Worm (Caenorhabditis elegans) whole organism, mixed stage, embryonic: ENCODE measurements around the gene pch-2.

Experiments used
- M03D4.4 ChIP-seq: sonication (generic microtip); optimal IDR thresholded peaks from 2 replicates; lab custom pipeline; 2017; ENCODE audit warnings: mild to moderate bottlenecking, missing genetic modification characterization, missing compliant biosample characterization
- bed-3 ChIP-seq: fragments of 200-800 bp; sonication (Bioruptor generic); optimal IDR thresholded peaks from 3 replicates; lab custom pipeline; 2018; ENCODE audit warnings: mild to moderate bottlenecking, missing genetic modification characterization, moderate library complexity, missing compliant biosample characterization
- blmp-1 ChIP-seq: fragments of 150-350 bp; optimal IDR thresholded peaks from 2 replicates; lab custom pipeline; 2014; ENCODE audit warnings: missing biosample characterization, missing genetic modification characterization
- ceh-39 ChIP-seq: fragments of 150-350 bp; optimal IDR thresholded peaks from 2 replicates; lab custom pipeline; 2014; ENCODE audit warnings: missing biosample characterization, missing genetic modification characterization
- ceh-43 ChIP-seq: fragments of 200-800 bp; sonication (Bioruptor generic); optimal IDR thresholded peaks from 2 replicates; lab custom pipeline; 2018; ENCODE audit warnings: mild to moderate bottlenecking, missing genetic modification characterization, moderate library complexity, missing compliant biosample characterization
- ceh-83 ChIP-seq: fragments of 200-800 bp; sonication (Bioruptor generic); optimal IDR thresholded peaks from 2 replicates; lab custom pipeline; 2018; ENCODE audit warnings: mild to moderate bottlenecking, missing genetic modification characterization, missing compliant biosample characterization
- ces-1 ChIP-seq: fragments of 150-350 bp; optimal IDR thresholded peaks from 2 replicates; lab custom pipeline; 2014; ENCODE audit warnings: missing biosample characterization, missing genetic modification reagents, missing genetic modification characterization
- cnd-1 ChIP-seq: fragments of 200-800 bp; sonication (Bioruptor generic); optimal IDR thresholded peaks from 2 replicates; lab custom pipeline; 2018; ENCODE audit warnings: mild to moderate bottlenecking, missing genetic modification characterization, missing compliant biosample characterization
- drap-1 ChIP-seq: fragments of 200-800 bp; sonication (Bioruptor generic); optimal IDR thresholded peaks from 3 replicates; lab custom pipeline; 2018; ENCODE audit warnings: mild to moderate bottlenecking, missing genetic modification characterization, missing compliant biosample characterization
- elt-1 ChIP-seq: sonication (generic microtip); optimal IDR thresholded peaks from 2 replicates; lab custom pipeline; 2017; ENCODE audit warnings: missing genetic modification characterization, mild to moderate bottlenecking, missing compliant biosample characterization, antibody characterized with exemption, moderate library complexity, borderline replicate concordance; ENCODE audit not compliant: insufficient read depth
- elt-3 ChIP-seq: fragments of 150-350 bp; optimal IDR thresholded peaks from 2 replicates; lab custom pipeline; 2014; ENCODE audit warnings: missing biosample characterization, missing genetic modification characterization
- flh-1 ChIP-seq: fragments of 200-800 bp; sonication (Bioruptor generic); optimal IDR thresholded peaks from 2 replicates; lab custom pipeline; 2018; ENCODE audit warnings: mild to moderate bottlenecking, missing genetic modification characterization, moderate library complexity, missing compliant biosample characterization
- ham-2 ChIP-seq: fragments of 200-800 bp; sonication (Bioruptor generic); optimal IDR thresholded peaks from 2 replicates; lab custom pipeline; 2018; ENCODE audit warnings: mild to moderate bottlenecking, missing genetic modification characterization, missing compliant biosample characterization
- hlh-1 ChIP-seq: fragments of 150-350 bp; optimal IDR thresholded peaks from 2 replicates; lab custom pipeline; 2014; ENCODE audit warnings: missing biosample characterization, missing genetic modification reagents, missing genetic modification characterization
- lin-13 ChIP-seq: fragments of 150-350 bp; optimal IDR thresholded peaks from 2 replicates; lab custom pipeline; 2014; ENCODE audit warnings: missing biosample characterization, missing genetic modification characterization
- lin-32 ChIP-seq: fragments of 200-800 bp; sonication (Bioruptor generic); optimal IDR thresholded peaks from 2 replicates; lab custom pipeline; 2018; ENCODE audit warnings: mild to moderate bottlenecking, missing genetic modification characterization, missing compliant biosample characterization
- lsy-2 ChIP-seq: fragments of 150-350 bp; optimal IDR thresholded peaks from 2 replicates; lab custom pipeline; 2014; ENCODE audit warnings: missing biosample characterization, missing genetic modification characterization
- mep-1 ChIP-seq: fragments of 150-350 bp; optimal IDR thresholded peaks from 2 replicates; lab custom pipeline; 2017; ENCODE audit warnings: missing biosample characterization, missing genetic modification reagents, missing genetic modification characterization, inconsistent platforms
- mls-2 ChIP-seq: sonication (generic microtip); optimal IDR thresholded peaks from 2 replicates; lab custom pipeline; 2016; ENCODE audit warnings: mild to moderate bottlenecking, missing genetic modification characterization, moderate library complexity, missing compliant biosample characterization
- nhr-12 ChIP-seq: fragments of 150-350 bp; optimal IDR thresholded peaks from 2 replicates; lab custom pipeline; 2014; ENCODE audit warnings: missing biosample characterization, missing genetic modification characterization
- nhr-2 ChIP-seq: fragments of 150-350 bp; optimal IDR thresholded peaks from 2 replicates; lab custom pipeline; 2014; ENCODE audit warnings: missing biosample characterization, missing genetic modification characterization
- nhr-237 ChIP-seq: fragments of 150-350 bp; optimal IDR thresholded peaks from 2 replicates; lab custom pipeline; 2014; ENCODE audit warnings: missing biosample characterization, missing genetic modification characterization
- nhr-28 ChIP-seq: fragments of 150-350 bp; optimal IDR thresholded peaks from 2 replicates; lab custom pipeline; 2014; ENCODE audit warnings: missing biosample characterization, missing genetic modification characterization
- nhr-76 ChIP-seq: sonication (generic microtip); optimal IDR thresholded peaks from 2 replicates; lab custom pipeline; 2017; ENCODE audit warnings: missing biosample characterization, missing genetic modification characterization
- snpc-4 ChIP-seq: fragments of 150-350 bp; optimal IDR thresholded peaks from 2 replicates; lab custom pipeline; 2014; ENCODE audit warnings: missing biosample characterization, missing genetic modification characterization
- sptf-1 ChIP-seq: sonication (generic microtip); optimal IDR thresholded peaks from 2 replicates; lab custom pipeline; 2017; ENCODE audit warnings: mild to moderate bottlenecking, missing genetic modification characterization, moderate library complexity, missing compliant biosample characterization
- tbx-8 ChIP-seq: fragments of 200-800 bp; sonication (Bioruptor generic); optimal IDR thresholded peaks from 2 replicates; lab custom pipeline; 2018; ENCODE audit warnings: mild to moderate bottlenecking, missing genetic modification characterization, moderate library complexity, missing compliant biosample characterization
- unc-120 ChIP-seq: sonication (generic microtip); optimal IDR thresholded peaks from 2 replicates; lab custom pipeline; 2017; ENCODE audit warnings: missing genetic modification characterization, missing compliant biosample characterization; ENCODE audit not compliant: poor library complexity, severe bottlenecking
- unc-39 ChIP-seq: fragments of 150-350 bp; optimal IDR thresholded peaks from 2 replicates; lab custom pipeline; 2014; ENCODE audit warnings: missing biosample characterization, missing genetic modification characterization
- unc-62 ChIP-seq: fragments of 150-350 bp; optimal IDR thresholded peaks from 2 replicates; lab custom pipeline; 2014; ENCODE audit warnings: missing biosample characterization, missing genetic modification reagents, missing genetic modification characterization

The pch-2 gene

ce11 chrII:8143278-8143931 lies 14.7 kb upstream of the pch-2 start, which contains the start of the genes ints-11 and rpl-10:
TSS of gene ints-11 (minus strand) at chrII:8143478.
TSS of gene rpl-10 (plus strand) at chrII:8143881.
- TF ChIP-seq hlh-1 (tag; lab: Kevin White, UChicago) (peak; percentile 40), lsy-2 (tag; lab: Kevin White, UChicago) (peak; percentile 94), nhr-2 (tag; lab: Kevin White, UChicago) (no peak), nhr-237 (tag; lab: Kevin White, UChicago) (peak; percentile 57)

ce11 chrII:8144543-8144942 lies 13.6 kb upstream of the pch-2 start, which contains the start of gene F10B5.2:
TSS of gene F10B5.2 (plus strand) at chrII:8144762.
- no peak for TF ChIP-seq drap-1 (GFP tag; lab: Kevin White, UChicago)
- TF ChIP-seq nhr-12 (tag; lab: Kevin White, UChicago): no peak
- no peak for TF ChIP-seq nhr-28 (tag; lab: Kevin White, UChicago)
- TF ChIP-seq elt-3 (tag; lab: Kevin White, UChicago): no peak
- TF ChIP-seq snpc-4 (tag; lab: Kevin White, UChicago): no peak
- no peak for TF ChIP-seq lin-13 (tag; lab: Kevin White, UChicago)
- TF ChIP-seq cnd-1: no peak
- no peak for TF ChIP-seq unc-120 (tag; lab: Kevin White, UChicago)
- no peak for TF ChIP-seq elt-1
- TF ChIP-seq hlh-1 (tag; lab: Kevin White, UChicago): no peak
- TF ChIP-seq mep-1 (tag; lab: Kevin White, UChicago): no peak
- no peak for TF ChIP-seq ham-2

ce11 chrII:8149930-8150329 lies 8.2 kb upstream of the pch-2 start, which contains the start of gene F10B5.3:
TSS of gene F10B5.3 (minus strand) at chrII:8150030.
- TF ChIP-seq unc-62 (no peak), ceh-83 (no peak), elt-1 (no peak), nhr-12 (tag; lab: Kevin White, UChicago) (no peak), lsy-2 (tag; lab: Kevin White, UChicago) (no peak), flh-1 (GFP tag; lab: Kevin White, UChicago) (no peak), blmp-1 (tag; lab: Kevin White, UChicago) (no peak), ces-1 (GFP tag; lab: Kevin White, UChicago) (no peak), bed-3 (GFP tag; lab: Kevin White, UChicago) (no peak), ceh-43 (GFP tag; lab: Kevin White, UChicago) (no peak), tbx-8 (GFP tag; lab: Kevin White, UChicago) (no peak), nhr-237 (tag; lab: Kevin White, UChicago) (no peak), M03D4.4 (tag; lab: Kevin White, UChicago) (no peak), sptf-1 (no peak), nhr-76 (tag; lab: Kevin White, UChicago) (no peak), ceh-39 (tag; lab: Kevin White, UChicago) (no peak), nhr-2 (tag; lab: Kevin White, UChicago) (no peak), elt-3 (tag; lab: Kevin White, UChicago) (no peak), nhr-28 (tag; lab: Kevin White, UChicago) (no peak)

- no peak for TF ChIP-seq ceh-43 (GFP tag; lab: Kevin White, UChicago)
- TF ChIP-seq sptf-1: no peak
- TF ChIP-seq ces-1 (GFP tag; lab: Kevin White, UChicago): peak; percentile 88
- TF ChIP-seq, all 35 proteins: peak for 1
Observed at ce11 chrII:8152711-8153325, 5.3 kb upstream of the pch-2 start.

- TF ChIP-seq unc-39 (tag; lab: Kevin White, UChicago) (no peak), lin-32 (GFP tag; lab: Kevin White, UChicago) (no peak), mls-2 (tag; lab: Kevin White, UChicago) (no peak), blmp-1 (tag; lab: Kevin White, UChicago) (no peak), nhr-2 (tag; lab: Kevin White, UChicago) (no peak), snpc-4 (tag; lab: Kevin White, UChicago) (no peak), tbx-8 (GFP tag; lab: Kevin White, UChicago) (no peak), M03D4.4 (tag; lab: Kevin White, UChicago) (no peak), ceh-43 (GFP tag; lab: Kevin White, UChicago) (no peak), nhr-28 (tag; lab: Kevin White, UChicago) (no peak), lsy-2 (tag; lab: Kevin White, UChicago) (no peak), lin-13 (tag; lab: Kevin White, UChicago) (no peak), drap-1 (GFP tag; lab: Kevin White, UChicago) (no peak), ces-1 (GFP tag; lab: Kevin White, UChicago) (no peak), elt-3 (tag; lab: Kevin White, UChicago) (no peak)
- TF ChIP-seq, all 35 proteins: peak for 0
Observed at ce11 chrII:8156845-8157373, 1.2 kb upstream of the pch-2 start, which contains the start of the genes tub-1 and tmem-138. TSS of gene tub-1 (minus strand) at chrII:8156945. TSS of gene tmem-138 (plus strand) at chrII:8157323.
